Worm (Caenorhabditis elegans): ENCODE measurements around the gene R02E12.4.

R02E12.4 gene

DNA sequence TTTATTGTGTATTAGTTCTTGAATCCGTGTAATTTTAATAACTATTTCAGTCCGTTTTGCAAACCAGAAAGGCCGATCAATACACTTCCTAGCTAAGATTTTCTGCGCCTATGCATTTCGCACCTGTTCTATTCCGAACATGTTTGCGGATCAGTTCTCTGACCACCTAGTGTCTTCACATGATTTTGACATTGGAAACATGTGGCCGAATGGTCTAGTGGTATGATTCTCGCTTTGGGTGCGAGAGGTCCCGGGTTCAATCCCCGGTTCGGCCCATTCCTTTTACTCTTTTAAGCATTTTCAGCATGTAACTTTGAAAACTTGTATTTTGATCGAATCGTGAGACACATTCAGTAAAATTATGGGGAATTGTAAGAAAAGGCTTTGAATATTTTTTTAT lies 35.8 kb upstream of the R02E12.4 start (continued):
- TF ChIP-seq atf-7 (tag; optimal IDR thresholded peaks at IDR 0.05) (no peak), ceh-58 (GFP tag; IDR thresholded peaks at IDR 0.05) (no peak), nhr-90 (tag; optimal IDR thresholded peaks at IDR 0.05) (no peak), F49E8.2 (tag; optimal IDR thresholded peaks at IDR 0.05; ENCODE audit: insufficient read depth) (no peak), lag-1 (GFP tag; IDR thresholded peaks at IDR 0.05) (no peak), lin-35 (GFP tag; optimal IDR thresholded peaks at IDR 0.05) (no peak), bed-2 (GFP tag; IDR thresholded peaks at IDR 0.05) (no peak), him-1 (tag; optimal IDR thresholded peaks at IDR 0.05) (no peak), madf-10 (tag; optimal IDR thresholded peaks at IDR 0.05) (no peak), nfya-2 (GFP tag; IDR thresholded peaks at IDR 0.05) (no peak), madf-3 (GFP tag; IDR thresholded peaks at IDR 0.05) (no peak), fkh-3 (tag; optimal IDR thresholded peaks at IDR 0.05) (no peak), T26A5.8 (tag; optimal IDR thresholded peaks at IDR 0.05) (no peak), ztf-18 (tag; optimal IDR thresholded peaks at IDR 0.05) (no peak), Y53G8AR.9 (GFP tag; conservative IDR thresholded peaks at IDR 0.05) (peak; percentile 76), dpff-1 (tag; optimal IDR thresholded peaks at IDR 0.05) (no peak), lsl-1 (GFP tag; optimal IDR thresholded peaks at IDR 0.05) (no peak), dox-1 (GFP tag; IDR thresholded peaks at IDR 0.05) (no peak), rpc-1 (optimal IDR thresholded peaks at IDR 0.05) (peak; percentile 74), rpc-1 (tag; optimal IDR thresholded peaks at IDR 0.05) (peak; percentile 77), Y56A3A.18 (GFP tag; IDR thresholded peaks at IDR 0.05) (peak; percentile 64; the same call in 1 of the 2 replicates), ccch-3 (GFP tag; optimal IDR thresholded peaks at IDR 0.05) (no peak), lin-54 (GFP tag; optimal IDR thresholded peaks at IDR 0.05) (peak; percentile 10), hmg-1.2 (GFP tag; IDR thresholded peaks at IDR 0.05) (peak; percentile 67), nhr-120 (GFP tag; IDR thresholded peaks at IDR 0.05) (no peak), nhr-179 (tag; optimal IDR thresholded peaks at IDR 0.05) (no peak), ceh-27 (GFP tag; optimal IDR thresholded peaks at IDR 0.05) (peak; percentile 39), F57A8.1 (GFP tag; optimal IDR thresholded peaks at IDR 0.05) (no peak), madf-8 (GFP tag; conservative IDR thresholded peaks at IDR 0.05) (no peak), ceh-100 (GFP tag; IDR thresholded peaks at IDR 0.05) (no peak), let-607 (tag; optimal IDR thresholded peaks at IDR 0.05) (no peak), sea-2 (GFP tag; IDR thresholded peaks at IDR 0.05) (0 out of 2 replicates have a peak, but pooled peaks have one; percentile 26), ztf-28 (GFP tag; IDR thresholded peaks at IDR 0.05) (0 out of 2 replicates have a peak, but pooled peaks have one; percentile 61), unc-62 (GFP tag; optimal IDR thresholded peaks at IDR 0.05) (no peak), snpc-3.4 (tag; optimal IDR thresholded peaks at IDR 0.05) (peak; percentile 70), C06A6.2 (GFP tag; conservative IDR thresholded peaks at IDR 0.05) (0 out of 2 replicates have a peak, but pooled peaks have one; percentile 33), athp-1 (tag; optimal IDR thresholded peaks at IDR 0.05) (no peak), snpc-1.3 (tag; optimal IDR thresholded peaks at IDR 0.05; ENCODE audit: insufficient read depth) (peak; percentile 33), ztf-26 (tag; optimal IDR thresholded peaks at IDR 0.05) (no peak), sptf-2 (GFP tag; optimal IDR thresholded peaks at IDR 0.05) (no peak), attf-6 (GFP tag; IDR thresholded peaks at IDR 0.05) (0 out of 2 replicates have a peak, but pooled peaks have one; percentile 31), F37B4.10 (GFP tag; IDR thresholded peaks at IDR 0.05) (0 out of 2 replicates have a peak, but pooled peaks have one; percentile 70), mcd-1 (GFP tag; IDR thresholded peaks at IDR 0.05) (0 out of 2 replicates have a peak, but pooled peaks have one; percentile 18), egl-18 (GFP tag; IDR thresholded peaks at IDR 0.05) (no peak), nfyb-1 (GFP tag; IDR thresholded peaks at IDR 0.05) (peak; percentile 41; the same call in 1 of the 2 replicates), F22D6.2 (tag; optimal IDR thresholded peaks at IDR 0.05) (no peak), ceh-40 (GFP tag; IDR thresholded peaks at IDR 0.05) (peak; percentile 73; the same call in 1 of the 2 replicates), aptf-3 (GFP tag; IDR thresholded peaks at IDR 0.05) (0 out of 2 replicates have a peak, but pooled peaks have one; percentile 31), lin-26 (GFP tag; IDR thresholded peaks at IDR 0.05) (peak; percentile 78)

Measured in whole organism, young adult.